Fruit fly (Drosophila melanogaster) whole organism, wandering third instar larva: ENCODE measurements around the gene Enoph.

ENCODE experiments used
- Abd-B ChIP-seq: fragments of >200 bp; optimal IDR thresholded peaks from 2 replicates; lab custom pipeline; 2017; ENCODE audit warnings: missing biosample characterization, missing genetic modification characterization
- CG32264 ChIP-seq: fragments of 200-800 bp; sonication (Bioruptor generic); optimal IDR thresholded peaks from 2 replicates; lab custom pipeline; 2016; ENCODE audit warnings: missing biosample characterization, missing genetic modification characterization
- CG9705 ChIP-seq: fragments of 200-800 bp; sonication (Bioruptor generic); optimal IDR thresholded peaks from 2 replicates; lab custom pipeline; 2018; ENCODE audit warnings: missing biosample characterization, mild to moderate bottlenecking, missing genetic modification characterization
- CrebA ChIP-seq: fragments of 200-800 bp; sonication (Bioruptor generic); optimal IDR thresholded peaks from 2 replicates; lab custom pipeline; 2016; ENCODE audit warnings: missing biosample characterization, mild to moderate bottlenecking, missing genetic modification characterization, borderline replicate concordance
- Dfd ChIP-seq: fragments of >200 bp; optimal IDR thresholded peaks from 2 replicates; lab custom pipeline; 2017; ENCODE audit warnings: missing biosample characterization, missing genetic modification characterization
- Dif ChIP-seq: fragments of 200-275, 200-300 bp; sonication (Bioruptor generic); optimal IDR thresholded peaks from 2 replicates; lab custom pipeline; 2018; ENCODE audit warnings: missing biosample characterization, missing genetic modification characterization; ENCODE audit not compliant: partially characterized antibody
- GATAd ChIP-seq: sonication (Bioruptor generic); optimal IDR thresholded peaks from 2 replicates; lab custom pipeline; 2016; ENCODE audit warnings: missing biosample characterization, missing genetic modification characterization
- HLH106 ChIP-seq: fragments of 200-800 bp; optimal IDR thresholded peaks from 3 replicates; lab custom pipeline; 2019; ENCODE audit warnings: missing biosample characterization, mild to moderate bottlenecking, missing genetic modification characterization, moderate library complexity
- Hnf4 ChIP-seq: fragments of 200-800 bp; sonication (Bioruptor generic); optimal IDR thresholded peaks from 2 replicates; lab custom pipeline; 2016; ENCODE audit warnings: missing biosample characterization, mild to moderate bottlenecking, missing genetic modification characterization
- Hr78 ChIP-seq: fragments of >200 bp; optimal IDR thresholded peaks from 2 replicates; lab custom pipeline; 2017; ENCODE audit warnings: missing biosample characterization, missing genetic modification characterization
- Hr83 ChIP-seq: fragments of 200-300 bp; sonication (Bioruptor generic); optimal IDR thresholded peaks from 2 replicates; lab custom pipeline; 2016; ENCODE audit warnings: missing biosample characterization, mild to moderate bottlenecking, missing genetic modification characterization, moderate library complexity; ENCODE audit not compliant: poor library complexity, severe bottlenecking
- Jra ChIP-seq: sonication (Bioruptor generic); optimal IDR thresholded peaks from 2 replicates; lab custom pipeline; 2016; ENCODE audit warnings: missing biosample characterization, missing genetic modification characterization
- Mio ChIP-seq: sonication (Bioruptor generic); optimal IDR thresholded peaks from 2 replicates; lab custom pipeline; 2016; ENCODE audit warnings: missing biosample characterization, missing genetic modification characterization
- Myc ChIP-seq: fragments of >200 bp; optimal IDR thresholded peaks from 2 replicates; lab custom pipeline; 2017
- N ChIP-seq: fragments of >200 bp; optimal IDR thresholded peaks from 2 replicates; lab custom pipeline; 2018; ENCODE audit warnings: missing biosample characterization, missing external identifiers, missing genetic modification characterization
- OdsH ChIP-seq: fragments of 200-800 bp; sonication (Bioruptor generic); optimal IDR thresholded peaks from 2 replicates; lab custom pipeline; 2016; ENCODE audit warnings: missing biosample characterization, mild to moderate bottlenecking, missing genetic modification characterization
- Rel ChIP-seq, 2 experiments: fragments of 200-800 bp; sonication (Bioruptor generic) in 1 of 2; optimal IDR thresholded peaks; 2 replicates in 1 of 2; 3 replicates in 1 of 2; lab custom pipeline; 2016 to 2019; ENCODE audit warnings: mild to moderate bottlenecking in 2 of 2, missing biosample characterization in 2 of 2, missing genetic modification characterization in 2 of 2, moderate library complexity in 1 of 2
- Sp1 ChIP-seq: fragments of 200-800 bp; sonication (Bioruptor generic); optimal IDR thresholded peaks from 3 replicates; lab custom pipeline; 2019; ENCODE audit warnings: missing biosample characterization, mild to moderate bottlenecking, missing genetic modification characterization, moderate library complexity
- Vsx2 ChIP-seq: fragments of 200-300, 225-300 bp; sonication (Bioruptor generic); optimal IDR thresholded peaks from 2 replicates; lab custom pipeline; 2018; ENCODE audit warnings: missing biosample characterization, missing genetic modification characterization; ENCODE audit not compliant: partially characterized antibody
- br ChIP-seq: fragments of 200-800 bp; sonication (Bioruptor generic); optimal IDR thresholded peaks from 2 replicates; lab custom pipeline; 2016; ENCODE audit warnings: missing biosample characterization, missing genetic modification characterization
- brk ChIP-seq: fragments of 200-800 bp; sonication (Bioruptor generic); optimal IDR thresholded peaks from 2 replicates; lab custom pipeline; 2016; ENCODE audit warnings: missing biosample characterization, mild to moderate bottlenecking, missing genetic modification characterization
- dl ChIP-seq, 2 experiments: fragments of 175-275, 200-275 bp in 1 of 2; fragments of 200-275 bp in 1 of 2; sonication (Bioruptor generic); optimal IDR thresholded peaks; lab custom pipeline; 2018; ENCODE audit warnings: mild to moderate bottlenecking in 2 of 2, missing biosample characterization in 2 of 2, missing genetic modification characterization in 2 of 2, moderate library complexity in 2 of 2; ENCODE audit not compliant: partially characterized antibody in 2 of 2, insufficient read depth in 1 of 2
- dmrt93B ChIP-seq: fragments of 200-800 bp; sonication (Bioruptor generic); optimal IDR thresholded peaks from 2 replicates; lab custom pipeline; 2018; ENCODE audit warnings: missing biosample characterization, mild to moderate bottlenecking, missing genetic modification characterization
- dsf ChIP-seq: sonication (Bioruptor generic); optimal IDR thresholded peaks from 2 replicates; lab custom pipeline; 2016; ENCODE audit warnings: missing biosample characterization, missing genetic modification characterization, borderline replicate concordance
- ey ChIP-seq: fragments of 200-800 bp; sonication (Bioruptor generic); optimal IDR thresholded peaks from 2 replicates; lab custom pipeline; 2016; ENCODE audit warnings: missing biosample characterization, missing genetic modification characterization
- foxo ChIP-seq, 2 experiments: fragments of 200-800 bp; sonication (Bioruptor generic); optimal IDR thresholded peaks; 2 replicates in 1 of 2; 3 replicates in 1 of 2; lab custom pipeline; 2016 to 2017; ENCODE audit warnings: missing biosample characterization in 2 of 2, missing genetic modification characterization in 2 of 2
- fru ChIP-seq: fragments of 200-800 bp; sonication (Bioruptor generic); optimal IDR thresholded peaks from 3 replicates; lab custom pipeline; 2016; ENCODE audit warnings: missing biosample characterization, mild to moderate bottlenecking, missing genetic modification characterization
- h ChIP-seq: fragments of 200-800 bp; sonication (Bioruptor generic); optimal IDR thresholded peaks from 3 replicates; lab custom pipeline; 2016; ENCODE audit warnings: missing biosample characterization, mild to moderate bottlenecking, missing genetic modification characterization
- jim ChIP-seq: fragments of 175-275, 200-325 bp; sonication (Bioruptor generic); optimal IDR thresholded peaks from 2 replicates; lab custom pipeline; 2016; ENCODE audit warnings: missing biosample characterization, mild to moderate bottlenecking, missing genetic modification characterization
- lola ChIP-seq: fragments of >200 bp; optimal IDR thresholded peaks from 2 replicates; lab custom pipeline; 2017; ENCODE audit warnings: missing biosample characterization, missing genetic modification characterization
- pan ChIP-seq: fragments of >200 bp; optimal IDR thresholded peaks from 2 replicates; lab custom pipeline; 2017
- psq ChIP-seq: fragments of 200-800 bp; sonication (Bioruptor generic); optimal IDR thresholded peaks from 3 replicates; lab custom pipeline; 2017; ENCODE audit warnings: missing biosample characterization, mild to moderate bottlenecking, missing genetic modification characterization, moderate library complexity
- rgr ChIP-seq: fragments of 200-800 bp; sonication (Bioruptor generic); optimal IDR thresholded peaks from 3 replicates; lab custom pipeline; 2016; ENCODE audit warnings: missing biosample characterization, mild to moderate bottlenecking, missing genetic modification characterization
- sage ChIP-seq: fragments of 200-800 bp; sonication (Bioruptor generic); optimal IDR thresholded peaks from 2 replicates; lab custom pipeline; 2016; ENCODE audit warnings: missing biosample characterization, mild to moderate bottlenecking, missing genetic modification characterization
- sv ChIP-seq: fragments of 200-800 bp; sonication (Bioruptor generic); optimal IDR thresholded peaks from 3 replicates; lab custom pipeline; 2016; ENCODE audit warnings: missing biosample characterization, missing genetic modification characterization
- tai ChIP-seq: sonication (Bioruptor generic); optimal IDR thresholded peaks from 2 replicates; lab custom pipeline; 2016; ENCODE audit warnings: missing biosample characterization, missing genetic modification characterization
- usp ChIP-seq: fragments of >200 bp; optimal IDR thresholded peaks from 2 replicates; lab custom pipeline; 2017; ENCODE audit warnings: missing biosample characterization, missing genetic modification characterization
- woc ChIP-seq: sonication (Bioruptor generic); optimal IDR thresholded peaks from 2 replicates; lab custom pipeline; 2016; ENCODE audit warnings: missing biosample characterization, mild to moderate bottlenecking, missing genetic modification characterization

The Enoph gene

dm6 chr3R:5300620-5301019, 44.1 kb upstream of the Enoph start:
- TF ChIP-seq br (peak; percentile 18), OdsH (GFP tag; lab: Kevin White, UChicago) (peak; percentile 5), Rel (GFP tag; optimal IDR thresholded peaks at IDR 0.05; lab: Kevin White, UChicago) (no peak), Rel (tag; optimal IDR thresholded peaks at IDR 0.05; lab: Kevin White, UChicago) (peak; percentile 19), CrebA (GFP tag; lab: Kevin White, UChicago) (no peak), jim (GFP tag; lab: Kevin White, UChicago) (no peak)
- TF ChIP-seq, all 38 proteins: peak for 3

DNA sequence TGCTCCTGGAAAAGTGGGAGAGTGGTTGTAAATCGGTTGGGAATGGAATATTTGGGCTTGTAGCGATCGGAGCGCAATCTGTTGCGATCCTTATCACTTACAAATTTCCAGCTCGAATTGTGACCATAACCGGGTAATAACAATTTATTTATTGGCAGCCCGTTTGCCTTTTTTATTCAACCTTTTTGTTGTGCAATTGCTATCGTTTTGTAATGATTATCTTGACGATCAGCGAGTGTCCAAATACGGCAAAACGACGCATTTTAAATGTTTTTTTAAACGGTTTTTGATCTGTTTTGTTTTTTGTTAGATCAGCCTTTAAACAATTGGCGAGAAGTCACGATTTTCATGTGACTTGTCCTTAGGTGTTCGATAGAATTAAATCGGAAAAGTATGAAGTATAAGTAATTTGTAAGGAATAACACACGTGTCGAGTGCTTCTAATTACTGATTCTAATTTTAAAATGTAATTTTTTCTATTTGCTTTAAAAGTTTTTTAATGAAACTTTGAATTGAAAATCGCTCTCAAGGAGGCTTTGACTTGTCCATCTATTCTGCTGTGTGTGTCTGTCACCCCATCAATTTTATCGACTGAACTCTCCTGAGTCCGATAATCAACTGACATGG, 43.2 kb upstream of the Enoph start, which contains the start of gene Tim17b1:
Gene Tim17b1, plus strand, starts transcription at position 577 of the 627 bp plus-strand sequence.
- TF ChIP-seq Dfd (GFP tag; lab: Kevin White, UChicago) = no peak
- no peak for TF ChIP-seq N (GFP tag; lab: Kevin White, UChicago)
- TF ChIP-seq CG9705 (GFP tag; lab: Kevin White, UChicago) = no peak
- no peak for TF ChIP-seq Hnf4 (GFP tag; lab: Kevin White, UChicago)
- TF ChIP-seq Rel (GFP tag; optimal IDR thresholded peaks at IDR 0.05; lab: Kevin White, UChicago) = no peak
- peak; percentile 38 for TF ChIP-seq Rel (tag; optimal IDR thresholded peaks at IDR 0.05; lab: Kevin White, UChicago)

dm6 chr3R:5298599-5299307, 42.3 kb upstream of the Enoph start:
- TF ChIP-seq h (GFP tag; lab: Kevin White, UChicago) (peak; percentile 61), OdsH (GFP tag; lab: Kevin White, UChicago) (peak; percentile 39), ey (GFP tag; lab: Kevin White, UChicago) (peak; percentile 38), fru (peak; percentile 47), HLH106 (no peak), dl (GFP tag; optimal IDR thresholded peaks at IDR 0.05; lab: Kevin White, UChicago; ENCODE audit: insufficient read depth in 1 of 2, partially characterized antibody in 2 of 2) (no peak), sage (GFP tag; lab: Kevin White, UChicago) (no peak), Hr83 (GFP tag; lab: Kevin White, UChicago) (peak; percentile 71), jim (GFP tag; lab: Kevin White, UChicago) (peak; percentile 43), lola (no peak), brk (GFP tag; lab: Kevin White, UChicago) (no peak), Jra (no peak), Hnf4 (GFP tag; lab: Kevin White, UChicago) (peak; percentile 64), dsf (GFP tag; lab: Kevin White, UChicago) (peak; percentile 8), Dif (GFP tag; lab: Kevin White, UChicago) (no peak), N (GFP tag; lab: Kevin White, UChicago) (no peak), psq (GFP tag; lab: Kevin White, UChicago) (peak; percentile 24), rgr (peak; percentile 75), woc (GFP tag; lab: Kevin White, UChicago) (no peak), usp (no peak), Rel (GFP tag; optimal IDR thresholded peaks at IDR 0.05; lab: Kevin White, UChicago) (no peak), Rel (tag; optimal IDR thresholded peaks at IDR 0.05; lab: Kevin White, UChicago) (no peak), dmrt93B (GFP tag; lab: Kevin White, UChicago) (peak; percentile 21), pan (lab: Kevin White, UChicago) (no peak), Sp1 (GFP tag; lab: Kevin White, UChicago) (no peak), foxo (GFP tag; optimal IDR thresholded peaks at IDR 0.05; lab: Kevin White, UChicago) (peak in 1 of 2 experiments; percentile 66), Abd-B (GFP tag; lab: Kevin White, UChicago) (no peak), CrebA (GFP tag; lab: Kevin White, UChicago) (no peak), sv (GFP tag; lab: Kevin White, UChicago) (peak; percentile 49), CG9705 (GFP tag; lab: Kevin White, UChicago) (no peak), Dfd (GFP tag; lab: Kevin White, UChicago) (no peak), tai (GFP tag; lab: Kevin White, UChicago) (peak; percentile 56), Vsx2 (no peak), br (peak; percentile 46), GATAd (GFP tag; lab: Kevin White, UChicago) (no peak), Myc (lab: Kevin White, UChicago) (peak; percentile 68), Hr78 (GFP tag; lab: Kevin White, UChicago) (no peak), CG32264 (GFP tag; lab: Kevin White, UChicago) (no peak), Mio (GFP tag; lab: Kevin White, UChicago) (no peak)
